Fruit fly (Drosophila melanogaster): Measurements from ENCODE around the gene bdl.

DNA sequence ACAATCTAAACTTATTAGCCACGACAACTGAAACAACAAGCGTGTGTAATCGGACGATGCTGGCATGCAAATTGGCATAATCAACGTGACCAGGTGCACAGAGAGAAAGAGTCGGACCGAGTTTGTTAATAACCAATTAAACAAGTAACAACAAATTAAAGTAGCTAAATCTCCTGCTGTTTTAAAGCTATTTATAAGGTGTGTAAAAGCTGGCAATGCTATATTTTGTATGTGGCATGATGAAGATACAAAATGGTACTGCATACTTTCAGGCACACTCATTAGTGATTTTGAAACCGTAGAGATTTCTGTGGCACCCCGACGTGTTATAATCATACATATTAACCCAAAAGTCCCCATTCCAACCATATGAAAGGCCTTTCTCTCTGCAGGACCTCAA is 6.4 kb upstream of the bdl start:
- no peak for TF ChIP-seq CG3163 (GFP tag; optimal IDR thresholded peaks at IDR 0.05)
- TF ChIP-seq h (optimal IDR thresholded peaks at IDR 0.05) = no peak
- no peak for TF ChIP-seq twi (tag; optimal IDR thresholded peaks at IDR 0.05)
- no peak for TF ChIP-seq CG34376 (GFP tag; optimal IDR thresholded peaks at IDR 0.05)
- TF ChIP-seq CG8478 (optimal IDR thresholded peaks at IDR 0.05) = no peak
- no peak for TF ChIP-seq chm (GFP tag; IDR thresholded peaks at IDR 0.05)

Data from whole organism, embryonic.